Worm (Caenorhabditis elegans): ENCODE data around the gene Y42A5A.3.

Y42A5A.3 gene

DNA sequence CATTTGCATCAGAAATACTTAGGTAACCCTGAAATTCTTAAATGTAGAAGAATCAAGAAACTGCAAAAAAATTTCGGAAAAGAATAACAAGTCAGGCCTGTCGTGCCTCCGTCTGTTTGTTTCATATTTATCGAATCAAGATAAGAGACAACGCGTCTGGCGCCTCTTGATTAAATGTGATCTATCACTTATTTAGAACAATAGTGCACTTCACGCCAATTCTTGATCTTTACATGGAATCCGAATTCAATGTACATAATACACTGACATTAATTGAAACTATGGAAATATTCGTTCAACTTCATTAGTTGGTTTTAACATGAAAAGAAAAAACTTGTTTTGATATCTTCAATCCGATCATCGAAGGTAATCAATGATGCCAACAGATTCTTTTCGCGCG lies 26.7 kb upstream of the Y42A5A.3 start, which contains the start of gene mboa-2 (continued):
- TF ChIP-seq cebp-1 (GFP tag; IDR thresholded peaks at IDR 0.05), result no peak
- TF ChIP-seq cebp-1 (tag; optimal IDR thresholded peaks at IDR 0.05), result peak; percentile 28
- peak; percentile 75 for TF ChIP-seq nfyb-1 (GFP tag; IDR thresholded peaks at IDR 0.05)
- TF ChIP-seq nhr-27 (tag; optimal IDR thresholded peaks at IDR 0.05), result no peak
- no peak; the same call in 1 of the 2 replicates for TF ChIP-seq mcd-1 (GFP tag; IDR thresholded peaks at IDR 0.05)
- no peak for TF ChIP-seq K11D2.4 (GFP tag; IDR thresholded peaks at IDR 0.05)
- TF ChIP-seq ceh-91 (GFP tag; IDR thresholded peaks at IDR 0.05), result no peak
- TF ChIP-seq D2030.7 (GFP tag; IDR thresholded peaks at IDR 0.05), result no peak
- no peak for TF ChIP-seq die-1 (tag; optimal IDR thresholded peaks at IDR 0.05)
- no peak; the same call in 1 of the 2 replicates for TF ChIP-seq rcor-1 (GFP tag; IDR thresholded peaks at IDR 0.05)
- TF ChIP-seq ztf-25 (GFP tag; IDR thresholded peaks at IDR 0.05), result no peak
- TF ChIP-seq efl-1 (GFP tag; optimal IDR thresholded peaks at IDR 0.05), result no peak
- TF ChIP-seq rpc-1 (optimal IDR thresholded peaks at IDR 0.05), result no peak
- TF ChIP-seq rpc-1 (tag; optimal IDR thresholded peaks at IDR 0.05), result no peak
- no peak for TF ChIP-seq ztf-26 (tag; optimal IDR thresholded peaks at IDR 0.05)
- no peak for TF ChIP-seq tbp1 (GFP tag; optimal IDR thresholded peaks at IDR 0.05)
- peak in 1 of 3 experiments; percentile 48 for TF ChIP-seq lin-35 (GFP tag; optimal IDR thresholded peaks at IDR 0.05)
- TF ChIP-seq sdz-38 (tag; optimal IDR thresholded peaks at IDR 0.05), result no peak
- 0 out of 2 replicates have a peak, but pooled peaks have one; percentile 45 for TF ChIP-seq nfya-2 (GFP tag; IDR thresholded peaks at IDR 0.05)
- peak; percentile 5 for TF ChIP-seq ZK185.1 (tag; optimal IDR thresholded peaks at IDR 0.05; ENCODE audit: poor library complexity, severe bottlenecking)
- 0 out of 2 replicates have a peak, but pooled peaks have one; percentile 47 for TF ChIP-seq hsf-1 (GFP tag; IDR thresholded peaks at IDR 0.05)
- TF ChIP-seq nhr-90 (tag; optimal IDR thresholded peaks at IDR 0.05), result no peak
- no peak for TF ChIP-seq ztf-6 (GFP tag; IDR thresholded peaks at IDR 0.05)
- TF ChIP-seq ceh-27 (GFP tag; optimal IDR thresholded peaks at IDR 0.05), result no peak
- no peak for TF ChIP-seq B0261.1 (tag; optimal IDR thresholded peaks at IDR 0.05)
- TF ChIP-seq K12H6.12 (tag; optimal IDR thresholded peaks at IDR 0.05), result no peak
- TF ChIP-seq ama-1 (optimal IDR thresholded peaks at IDR 0.05), result no peak
- TF ChIP-seq ama-1 (GFP tag; optimal IDR thresholded peaks at IDR 0.05), result peak in 1 of 2 experiments; percentile 48
- no peak for TF ChIP-seq hlh-12 (tag; optimal IDR thresholded peaks at IDR 0.05)
- no peak for TF ChIP-seq zim-3 (tag; optimal IDR thresholded peaks at IDR 0.05)
- no peak for TF ChIP-seq attf-5 (GFP tag; optimal IDR thresholded peaks at IDR 0.05)
- peak; percentile 29 for TF ChIP-seq F10E7.11 (tag; optimal IDR thresholded peaks at IDR 0.05)
- no peak for TF ChIP-seq aptf-2 (GFP tag; conservative IDR thresholded peaks at IDR 0.05)
- no peak for TF ChIP-seq tbx-9 (tag; optimal IDR thresholded peaks at IDR 0.05; ENCODE audit: borderline replicate concordance)
- no peak for TF ChIP-seq ztf-28 (GFP tag; IDR thresholded peaks at IDR 0.05)
- TF ChIP-seq madf-6 (GFP tag; IDR thresholded peaks at IDR 0.05), result peak; percentile 20; the same call in 1 of the 2 replicates
- no peak for TF ChIP-seq dpl-1 (GFP tag; optimal IDR thresholded peaks at IDR 0.05)
- no peak for TF ChIP-seq unc-130 (GFP tag; optimal IDR thresholded peaks at IDR 0.05)
- peak; percentile 72 for TF ChIP-seq Y53G8AR.9 (GFP tag; conservative IDR thresholded peaks at IDR 0.05)
- no peak for TF ChIP-seq egl-18 (GFP tag; IDR thresholded peaks at IDR 0.05)
- TF ChIP-seq lin-26 (GFP tag; IDR thresholded peaks at IDR 0.05), result no peak
- TF ChIP-seq snpc-3.4 (tag; optimal IDR thresholded peaks at IDR 0.05), result peak; percentile 33
- no peak for TF ChIP-seq pha-4 (tag; optimal IDR thresholded peaks at IDR 0.05)
- TF ChIP-seq hlh-26 (GFP tag; conservative IDR thresholded peaks at IDR 0.05), result no peak
- no peak for TF ChIP-seq lsl-1 (GFP tag; optimal IDR thresholded peaks at IDR 0.05)
- peak; percentile 57 for TF ChIP-seq hrde-1 (tag; optimal IDR thresholded peaks at IDR 0.05; ENCODE audit: borderline replicate concordance)
- no peak for TF ChIP-seq dox-1 (GFP tag; IDR thresholded peaks at IDR 0.05)
- TF ChIP-seq nhr-80 (tag; optimal IDR thresholded peaks at IDR 0.05), result peak; percentile 38
- TF ChIP-seq hmg-1.2 (GFP tag; IDR thresholded peaks at IDR 0.05), result peak; percentile 40
- TF ChIP-seq bed-1 (GFP tag; IDR thresholded peaks at IDR 0.05), result no peak
